Worm (Caenorhabditis elegans): ENCODE data around the gene srw-8.

ce11 chrV:2999736-3000135, 34.4 kb downstream of the srw-8 start, which contains the start of gene srw-119:
- TF ChIP-seq lin-13 (GFP tag; optimal IDR thresholded peaks at IDR 0.05) (no peak), unc-62 (GFP tag; optimal IDR thresholded peaks at IDR 0.05 in 1 of 2) (no peak), unc-62 (tag; optimal IDR thresholded peaks at IDR 0.05) (no peak), lir-3 (tag; optimal IDR thresholded peaks at IDR 0.05) (no peak), ZK546.5 (tag; optimal IDR thresholded peaks at IDR 0.05) (no peak), nhr-102 (tag; optimal IDR thresholded peaks at IDR 0.05) (no peak), snpc-4 (tag; optimal IDR thresholded peaks at IDR 0.05) (no peak), Y48G9A.11 (GFP tag; IDR thresholded peaks at IDR 0.05) (no peak), nhr-237 (tag; optimal IDR thresholded peaks at IDR 0.05) (no peak), pha-4 (GFP tag; IDR thresholded peaks at IDR 0.05) (no peak), pha-4 (tag; optimal IDR thresholded peaks at IDR 0.05) (no peak), ZK337.2 (GFP tag; IDR thresholded peaks at IDR 0.05) (no peak), ceh-28 (tag; optimal IDR thresholded peaks at IDR 0.05) (no peak), lsy-2 (tag; optimal IDR thresholded peaks at IDR 0.05) (no peak), fkh-10 (GFP tag; optimal IDR thresholded peaks at IDR 0.05) (no peak)
